Fruit fly (Drosophila melanogaster): ENCODE data around the gene eIF3f1.

eIF3f1 gene

dm6 chr3R:4731006-4731405 lies 17.0 kb upstream of the eIF3f1 start (continued):
- TF ChIP-seq CG3407 (GFP tag; optimal IDR thresholded peaks at IDR 0.05), result no peak
- TF ChIP-seq CG17385 (GFP tag; optimal IDR thresholded peaks at IDR 0.05), result no peak
- no peak for TF ChIP-seq Atf-2 (GFP tag; optimal IDR thresholded peaks at IDR 0.05)
- TF ChIP-seq gsb-n (tag; optimal IDR thresholded peaks at IDR 0.05), result peak; percentile 27
- TF ChIP-seq pzg (GFP tag; optimal IDR thresholded peaks at IDR 0.05), result no peak
- peak; percentile 44 for TF ChIP-seq ATbp (GFP tag; optimal IDR thresholded peaks at IDR 0.05)
- no peak for TF ChIP-seq CG5953 (GFP tag; IDR thresholded peaks at IDR 0.05)
- TF ChIP-seq NK7.1 (GFP tag; optimal IDR thresholded peaks at IDR 0.05), result no peak
- no peak for TF ChIP-seq tap (tag; optimal IDR thresholded peaks at IDR 0.05)
- no peak for TF ChIP-seq CrebB (tag; optimal IDR thresholded peaks at IDR 0.05)
- TF ChIP-seq H15 (GFP tag; IDR thresholded peaks at IDR 0.05), result no peak
- peak; percentile 30 for TF ChIP-seq CG8388 (GFP tag; optimal IDR thresholded peaks at IDR 0.05)
- TF ChIP-seq Spps (tag; optimal IDR thresholded peaks at IDR 0.05), result no peak
- TF ChIP-seq psq (GFP tag; optimal IDR thresholded peaks at IDR 0.05), result no peak
- TF ChIP-seq zfh2 (GFP tag; optimal IDR thresholded peaks at IDR 0.05), result no peak
- no peak for TF ChIP-seq CG6813 (GFP tag; optimal IDR thresholded peaks at IDR 0.05)
- no peak for TF ChIP-seq CG2202 (tag; optimal IDR thresholded peaks at IDR 0.05)
- TF ChIP-seq Awh (GFP tag; IDR thresholded peaks at IDR 0.05), result no peak
- no peak for TF ChIP-seq CG18476 (GFP tag; optimal IDR thresholded peaks at IDR 0.05)
- no peak for TF ChIP-seq dimm (GFP tag; IDR thresholded peaks at IDR 0.05)
- TF ChIP-seq bab2 (GFP tag; optimal IDR thresholded peaks at IDR 0.05), result no peak
- TF ChIP-seq Fer1 (GFP tag; optimal IDR thresholded peaks at IDR 0.05), result no peak
- TF ChIP-seq CG13424 (tag; optimal IDR thresholded peaks at IDR 0.05), result peak; percentile 2
- TF ChIP-seq Med (GFP tag), result peak; percentile 40
- TF ChIP-seq Ptx1 (GFP tag; IDR thresholded peaks at IDR 0.05), result no peak
- peak; percentile 45 for TF ChIP-seq gem (tag; optimal IDR thresholded peaks at IDR 0.05)
- no peak for TF ChIP-seq Gsc (GFP tag; IDR thresholded peaks at IDR 0.05)
- TF ChIP-seq sd (tag; optimal IDR thresholded peaks at IDR 0.05), result no peak
- TF ChIP-seq bcd (GFP tag; optimal IDR thresholded peaks at IDR 0.05), result no peak
- TF ChIP-seq CG4404 (GFP tag; IDR thresholded peaks at IDR 0.05), result no peak
- TF ChIP-seq HLH3B (GFP tag; IDR thresholded peaks at IDR 0.05), result no peak
- TF ChIP-seq CG5245 (GFP tag; optimal IDR thresholded peaks at IDR 0.05), result no peak
- no peak for TF ChIP-seq grn (GFP tag; optimal IDR thresholded peaks at IDR 0.05)
- TF ChIP-seq D19A (tag; optimal IDR thresholded peaks at IDR 0.05), result peak; percentile 28
- no peak for TF ChIP-seq Rfx (GFP tag; IDR thresholded peaks at IDR 0.05)
- no peak for TF ChIP-seq HmgD (GFP tag; optimal IDR thresholded peaks at IDR 0.05)
- TF ChIP-seq CG11085 (GFP tag; IDR thresholded peaks at IDR 0.05), result no peak
- TF ChIP-seq br (optimal IDR thresholded peaks at IDR 0.05), result no peak
- TF ChIP-seq Abd-B (GFP tag; optimal IDR thresholded peaks at IDR 0.05), result no peak
- no peak for TF ChIP-seq CG12299 (tag; optimal IDR thresholded peaks at IDR 0.05)
- no peak for TF ChIP-seq CG2875 (GFP tag; optimal IDR thresholded peaks at IDR 0.05)
- TF ChIP-seq CG10209 (GFP tag; optimal IDR thresholded peaks at IDR 0.05), result no peak
- no peak for TF ChIP-seq CG15011 (GFP tag; optimal IDR thresholded peaks at IDR 0.05)
- no peak for TF ChIP-seq CG6765 (GFP tag; optimal IDR thresholded peaks at IDR 0.05)
- no peak for TF ChIP-seq z (GFP tag; IDR thresholded peaks at IDR 0.05)
- TF ChIP-seq CG11560 (tag; IDR thresholded peaks at IDR 0.05), result no peak
- TF ChIP-seq Hsf (GFP tag; optimal IDR thresholded peaks at IDR 0.05), result no peak
- TF ChIP-seq vvl (GFP tag; IDR thresholded peaks at IDR 0.05), result peak; percentile 35
- TF ChIP-seq eyg (GFP tag; optimal IDR thresholded peaks at IDR 0.05), result no peak
- peak; percentile 37; the same call in 1 of the 2 replicates for TF ChIP-seq Xrp1 (GFP tag; IDR thresholded peaks at IDR 0.05)
- TF ChIP-seq nom (GFP tag; optimal IDR thresholded peaks at IDR 0.05), result no peak

Measured in whole organism, embryonic.